Worm (Caenorhabditis elegans) whole organism, L1 larva: ENCODE results near the gene sax-7.

Experiments
- blmp-1 ChIP-seq: fragments of 150-350 bp; optimal IDR thresholded peaks from 2 replicates; lab custom pipeline; 2014; ENCODE audit warnings: missing biosample characterization, missing genetic modification characterization
- dpl-1 ChIP-seq, 3 experiments: fragments of 150-350 bp in 2 of 3; sonication (generic microtip) in 1 of 3; optimal IDR thresholded peaks; 2 replicates each; lab custom pipeline; 2014 to 2017; ENCODE audit warnings: missing biosample characterization in 3 of 3, missing genetic modification characterization in 3 of 3, missing genetic modification reagents in 3 of 3

- TF ChIP-seq dpl-1 (GFP tag; optimal IDR thresholded peaks at IDR 0.05; lab: Kevin White, UChicago) = no peak
- no peak for TF ChIP-seq blmp-1 (tag; lab: Kevin White, UChicago)
Observed at ce11 chrIV:8061267-8061666, 1.2 kb upstream of the sax-7 start.
